Worm (Caenorhabditis elegans): ENCODE results near the gene F16G10.13.

- TF ChIP-seq nhr-237 (tag; optimal IDR thresholded peaks at IDR 0.05) (no peak), lin-13 (GFP tag; optimal IDR thresholded peaks at IDR 0.05) (no peak)
Observed at ce11 chrII:2403984-2404383, 8.2 kb upstream of the F16G10.13 start, which contains the start of gene F16G10.1.
